Fruit fly (Drosophila melanogaster): Measurements from ENCODE around the gene dod.

dod gene

DNA sequence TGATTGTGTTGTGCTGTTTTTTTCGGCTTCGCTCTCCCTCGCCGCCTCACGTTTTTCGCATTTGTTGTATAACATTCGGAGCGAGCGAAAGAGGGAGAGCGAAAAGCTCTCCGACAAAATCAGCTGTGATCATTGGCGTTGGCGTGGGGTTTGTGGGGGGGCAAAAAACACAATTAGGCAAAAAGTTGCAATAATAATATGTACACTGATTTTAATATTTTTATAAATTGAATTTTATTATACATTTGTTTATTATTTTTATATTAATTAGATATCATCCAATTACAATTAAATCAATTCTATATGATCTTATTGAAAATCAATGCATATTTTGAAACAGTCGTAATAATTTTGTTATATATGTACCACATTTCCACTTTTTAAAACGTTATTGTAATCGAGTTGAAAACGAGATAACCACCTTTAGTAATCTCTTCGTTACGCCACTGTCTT is 30.5 kb downstream of the dod start:
- peak in 1 of 2 experiments; percentile 2 for TF ChIP-seq dl (GFP tag; optimal IDR thresholded peaks at IDR 0.05; ENCODE audit: insufficient read depth in 1 of 2, partially characterized antibody in 2 of 2)
- TF ChIP-seq CG32264 (GFP tag; optimal IDR thresholded peaks at IDR 0.05): no peak
- TF ChIP-seq sage (GFP tag; optimal IDR thresholded peaks at IDR 0.05): no peak
- TF ChIP-seq ey (GFP tag; optimal IDR thresholded peaks at IDR 0.05): no peak
- TF ChIP-seq rgr (GFP tag; optimal IDR thresholded peaks at IDR 0.05): peak; percentile 31
- TF ChIP-seq Myc (optimal IDR thresholded peaks at IDR 0.05): no peak
- TF ChIP-seq CG9705 (GFP tag; optimal IDR thresholded peaks at IDR 0.05): no peak
- no peak for TF ChIP-seq Vsx2 (GFP tag; optimal IDR thresholded peaks at IDR 0.05; ENCODE audit: partially characterized antibody)
- peak; percentile 38 for TF ChIP-seq psq (GFP tag; optimal IDR thresholded peaks at IDR 0.05)
- no peak for TF ChIP-seq br (GFP tag; optimal IDR thresholded peaks at IDR 0.05)
- TF ChIP-seq dsf (GFP tag; optimal IDR thresholded peaks at IDR 0.05; ENCODE audit: borderline replicate concordance): no peak
- TF ChIP-seq brk (GFP tag; optimal IDR thresholded peaks at IDR 0.05): no peak
- peak; percentile 7 for TF ChIP-seq fru (GFP tag; optimal IDR thresholded peaks at IDR 0.05)
- TF ChIP-seq tai (GFP tag; optimal IDR thresholded peaks at IDR 0.05): no peak
- TF ChIP-seq Dfd (GFP tag; optimal IDR thresholded peaks at IDR 0.05): no peak
- no peak for TF ChIP-seq Hnf4 (GFP tag; optimal IDR thresholded peaks at IDR 0.05)
- TF ChIP-seq Jra (GFP tag; optimal IDR thresholded peaks at IDR 0.05): no peak
- no peak for TF ChIP-seq Hr78 (GFP tag; optimal IDR thresholded peaks at IDR 0.05)
- TF ChIP-seq lola (GFP tag; optimal IDR thresholded peaks at IDR 0.05): no peak
- no peak for TF ChIP-seq Mio (GFP tag; optimal IDR thresholded peaks at IDR 0.05)
- no peak for TF ChIP-seq N (GFP tag; optimal IDR thresholded peaks at IDR 0.05)
- peak; percentile 37 for TF ChIP-seq HLH106 (tag; optimal IDR thresholded peaks at IDR 0.05)
- no peak for TF ChIP-seq Hr83 (GFP tag; optimal IDR thresholded peaks at IDR 0.05; ENCODE audit: poor library complexity, severe bottlenecking)
- TF ChIP-seq OdsH (GFP tag; optimal IDR thresholded peaks at IDR 0.05): peak; percentile 6
- peak in 1 of 2 experiments; percentile 54 for TF ChIP-seq foxo (GFP tag; optimal IDR thresholded peaks at IDR 0.05)
- no peak for TF ChIP-seq Abd-B (GFP tag; optimal IDR thresholded peaks at IDR 0.05)
- no peak for TF ChIP-seq sv (GFP tag; optimal IDR thresholded peaks at IDR 0.05)
- no peak for TF ChIP-seq h (GFP tag; optimal IDR thresholded peaks at IDR 0.05)
- TF ChIP-seq Rel (GFP tag; optimal IDR thresholded peaks at IDR 0.05): no peak
- no peak for TF ChIP-seq Rel (tag; optimal IDR thresholded peaks at IDR 0.05)
- TF ChIP-seq Sp1 (GFP tag; optimal IDR thresholded peaks at IDR 0.05): peak; percentile 7
- TF ChIP-seq woc (GFP tag; optimal IDR thresholded peaks at IDR 0.05): no peak
- TF ChIP-seq usp (GFP tag; optimal IDR thresholded peaks at IDR 0.05): no peak
- TF ChIP-seq Dif (GFP tag; optimal IDR thresholded peaks at IDR 0.05; ENCODE audit: partially characterized antibody): no peak
- TF ChIP-seq GATAd (GFP tag; optimal IDR thresholded peaks at IDR 0.05): no peak
- TF ChIP-seq pan (optimal IDR thresholded peaks at IDR 0.05): no peak
- no peak for TF ChIP-seq jim (GFP tag; optimal IDR thresholded peaks at IDR 0.05)
- no peak for TF ChIP-seq CrebA (GFP tag; optimal IDR thresholded peaks at IDR 0.05; ENCODE audit: borderline replicate concordance)
- TF ChIP-seq dmrt93B (GFP tag; optimal IDR thresholded peaks at IDR 0.05): no peak

DNA sequence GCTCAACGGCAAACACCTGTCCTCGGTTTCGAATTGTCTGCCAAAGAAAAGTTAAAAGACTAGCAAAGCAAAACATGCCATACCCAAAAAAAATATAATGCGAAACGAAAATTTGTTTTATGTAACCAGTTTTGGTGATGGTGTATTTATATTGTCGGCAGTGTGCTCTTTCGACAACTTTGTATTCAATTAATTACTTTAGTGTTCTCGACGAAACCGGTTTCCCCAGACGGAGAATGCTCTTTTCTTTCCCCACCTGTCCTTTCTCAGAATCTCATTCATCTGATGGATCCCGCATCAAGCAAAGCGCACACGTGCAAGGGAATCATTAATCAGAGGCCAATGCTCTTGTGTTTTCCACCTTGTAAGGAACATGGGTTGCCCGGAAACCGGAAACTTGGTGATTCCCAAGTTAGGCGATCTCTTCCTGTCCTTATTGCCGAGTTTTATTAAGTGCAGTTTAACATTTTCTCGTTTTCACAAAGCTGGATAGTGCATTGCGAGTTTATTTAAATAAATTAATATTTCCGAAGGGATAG is 33.3 kb downstream of the dod start:
- TF ChIP-seq Rel (GFP tag; optimal IDR thresholded peaks at IDR 0.05) (no peak), Rel (tag; optimal IDR thresholded peaks at IDR 0.05) (peak; percentile 83), foxo (GFP tag; optimal IDR thresholded peaks at IDR 0.05) (no peak), Jra (GFP tag; optimal IDR thresholded peaks at IDR 0.05) (no peak), Sp1 (GFP tag; optimal IDR thresholded peaks at IDR 0.05) (no peak)

DNA sequence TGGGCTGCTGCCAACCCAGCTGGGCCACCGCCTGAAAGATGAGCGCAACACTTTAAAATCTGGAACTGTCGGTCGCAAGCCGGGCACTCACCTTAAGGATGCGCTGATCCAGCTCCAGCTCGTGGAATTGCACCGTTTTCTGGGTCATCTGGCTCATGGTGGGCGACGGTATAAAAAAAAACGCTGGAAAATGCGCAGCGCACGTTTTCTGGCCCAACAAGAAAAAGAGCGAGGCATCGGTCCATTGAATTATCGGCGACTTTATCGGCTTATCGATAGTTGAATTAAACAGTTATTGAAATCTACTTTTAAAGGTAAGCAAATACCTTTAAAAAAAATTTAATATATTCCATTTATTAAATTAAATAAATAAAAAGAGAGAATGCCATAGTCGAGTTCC is 42.5 kb downstream of the dod start, which contains the start of gene Ddx56:
Gene Ddx56 (minus strand): TSS at position 252 of the 400 bp plus-strand sequence.
- no peak for TF ChIP-seq Myc (optimal IDR thresholded peaks at IDR 0.05)
- no peak for TF ChIP-seq psq (GFP tag; optimal IDR thresholded peaks at IDR 0.05)
- TF ChIP-seq Sp1 (GFP tag; optimal IDR thresholded peaks at IDR 0.05): no peak
- TF ChIP-seq Vsx2 (GFP tag; optimal IDR thresholded peaks at IDR 0.05; ENCODE audit: partially characterized antibody): no peak
- no peak for TF ChIP-seq Rel (GFP tag; optimal IDR thresholded peaks at IDR 0.05)
- TF ChIP-seq Rel (tag; optimal IDR thresholded peaks at IDR 0.05): no peak
- no peak for TF ChIP-seq dmrt93B (GFP tag; optimal IDR thresholded peaks at IDR 0.05)
- no peak for TF ChIP-seq br (GFP tag; optimal IDR thresholded peaks at IDR 0.05)
- no peak for TF ChIP-seq jim (GFP tag; optimal IDR thresholded peaks at IDR 0.05)
